Fruit fly (Drosophila melanogaster) Kc167 (cell line): ENCODE data around the gene Mettl3.

Experiments
- Myc ChIP-seq: fragments of >200 bp; optimal IDR thresholded peaks from 2 replicates; lab custom pipeline; 2017; ENCODE audit warnings: missing external identifiers
- Sin3A ChIP-seq: fragments of >200 bp; optimal IDR thresholded peaks from 2 replicates; lab custom pipeline; 2018; ENCODE audit warnings: missing external identifiers
- insv ChIP-seq: fragments of >200 bp; optimal IDR thresholded peaks from 3 replicates; lab custom pipeline; 2018; ENCODE audit warnings: missing external identifiers
- psq ChIP-seq: fragments of >200 bp; optimal IDR thresholded peaks from 2 replicates; lab custom pipeline; 2017; ENCODE audit warnings: missing external identifiers
- ttk ChIP-seq: sonication (Bioruptor generic); optimal IDR thresholded peaks from 2 replicates; lab custom pipeline; 2017; ENCODE audit warnings: missing external identifiers

DNA sequence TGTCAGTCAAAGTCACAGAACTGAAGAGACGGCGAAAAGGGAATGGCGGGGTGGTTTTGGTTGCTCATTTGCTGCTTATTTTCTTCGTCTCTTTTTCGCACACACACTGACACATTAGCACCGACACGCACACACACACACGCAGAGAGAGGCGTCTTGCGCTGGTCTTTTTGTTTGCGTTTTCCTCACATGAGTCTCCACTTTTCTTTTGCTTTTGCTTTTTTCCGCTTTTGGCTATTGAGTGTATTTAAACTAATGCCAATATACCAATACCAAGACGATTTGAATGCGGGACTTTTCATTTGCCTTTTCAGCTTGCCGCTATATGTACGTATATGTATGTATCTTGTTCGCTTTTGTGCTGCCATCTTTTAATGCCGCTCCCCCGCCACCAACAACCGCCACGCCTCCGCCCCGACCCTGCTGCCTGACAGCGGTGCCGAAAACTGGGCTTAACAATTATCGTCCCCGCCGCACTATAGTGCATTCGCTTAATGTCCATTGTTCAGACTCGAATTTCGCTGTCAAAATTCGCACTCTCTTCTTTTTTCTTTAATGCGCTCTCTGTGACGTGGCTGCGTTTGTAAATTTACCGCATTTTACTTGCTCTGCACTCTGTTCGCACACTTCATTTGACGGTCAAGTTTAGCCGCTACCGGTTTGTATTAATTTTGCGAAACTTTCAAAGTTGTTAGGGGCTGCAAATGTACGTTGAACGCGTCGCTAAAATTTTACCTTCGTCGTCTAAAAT is 15.4 kb downstream of the Mettl3 start, which contains the start of gene CG5986:
- TF ChIP-seq Myc (lab: Kevin White, UChicago) (no peak), Sin3A (lab: Kevin White, UChicago) (no peak), ttk (lab: Kevin White, UChicago) (no peak), insv (lab: Kevin White, UChicago) (no peak), psq (lab: Kevin White, UChicago) (peak; percentile 93)
